Worm (Caenorhabditis elegans) whole organism, L4 larva: Measurements from ENCODE around the gene ints-7.
A peak's percentile ranks its signal among the peaks of the same experiment; 100 is the strongest.

Source experiments
- D1046.2 ChIP-seq: fragments of 200-800 bp; sonication (Bioruptor generic); IDR thresholded peaks from 2 replicates; pipeline ENCODE4 v1.3.6; 2022; ENCODE audit warnings: missing genetic modification characterization, missing compliant biosample characterization
- F37D6.2 ChIP-seq: sonication (generic microtip); optimal IDR thresholded peaks from 2 replicates; lab custom pipeline; 2016; ENCODE audit warnings: mild to moderate bottlenecking, missing genetic modification characterization, missing compliant biosample characterization
- F49E8.2 ChIP-seq: sonication (generic microtip); optimal IDR thresholded peaks from 2 replicates; lab custom pipeline; 2016; ENCODE audit warnings: missing compliant biosample characterization, mild to moderate bottlenecking, missing genetic modification characterization, borderline replicate concordance
- Y75B8A.6 ChIP-seq: fragments of 200-800 bp; sonication (Bioruptor generic); IDR thresholded peaks from 2 replicates; pipeline ENCODE4 v1.3.6; 2022; ENCODE audit warnings: missing genetic modification reagents, missing genetic modification characterization, missing compliant biosample characterization
- aha-1 ChIP-seq: fragments of 150-350 bp; peaks from one replicate; lab custom pipeline; 2014; ENCODE audit warnings: missing biosample characterization, missing genetic modification characterization
- ama-1 ChIP-seq: fragments of 150-350 bp; optimal IDR thresholded peaks from 2 replicates; lab custom pipeline; 2014; ENCODE audit warnings: inconsistent platforms, mixed read lengths
- attf-4 ChIP-seq: sonication (generic microtip); optimal IDR thresholded peaks from 3 replicates; lab custom pipeline; 2017; ENCODE audit warnings: missing biosample characterization, missing genetic modification characterization
- ceh-20 ChIP-seq: fragments of 200-800 bp; sonication (Bioruptor generic); IDR thresholded peaks from 2 replicates; pipeline ENCODE4 v1.3.6; 2022; ENCODE audit warnings: missing genetic modification reagents, missing genetic modification characterization, missing compliant biosample characterization
- ceh-28 ChIP-seq: fragments of 150-350 bp; optimal IDR thresholded peaks from 2 replicates; lab custom pipeline; 2014; ENCODE audit warnings: missing biosample characterization, missing genetic modification reagents, missing genetic modification characterization
- ceh-32 ChIP-seq: sonication (generic microtip); optimal IDR thresholded peaks from 2 replicates; lab custom pipeline; 2016; ENCODE audit warnings: mild to moderate bottlenecking, missing genetic modification characterization, missing compliant biosample characterization; ENCODE audit not compliant: poor library complexity
- ceh-62 ChIP-seq: sonication (generic microtip); optimal IDR thresholded peaks from 2 replicates; lab custom pipeline; 2017; ENCODE audit warnings: missing biosample characterization, missing genetic modification characterization
- ctbp-1 ChIP-seq: fragments of 200-800 bp; sonication (Bioruptor generic); IDR thresholded peaks from 2 replicates; pipeline ENCODE4 v1.3.6; 2022; ENCODE audit warnings: missing genetic modification reagents, missing genetic modification characterization, missing compliant biosample characterization
- daf-19 ChIP-seq: fragments of 200-800 bp; sonication (Bioruptor generic); conservative IDR thresholded peaks from 2 replicates; pipeline ENCODE4 v1.3.6; 2022; ENCODE audit warnings: missing genetic modification characterization, missing compliant biosample characterization
- daf-8 ChIP-seq: fragments of 200-800 bp; sonication (Bioruptor generic); IDR thresholded peaks from 2 replicates; pipeline ENCODE4 v1.3.6; 2022; ENCODE audit warnings: missing genetic modification characterization, missing compliant biosample characterization
- dmd-6 ChIP-seq: fragments of 200-800 bp; sonication (Bioruptor generic); IDR thresholded peaks from 2 replicates; pipeline ENCODE4 v1.3.6; 2022; ENCODE audit warnings: missing genetic modification reagents, missing genetic modification characterization, missing compliant biosample characterization
- dpl-1 ChIP-seq: fragments of 150-350 bp; optimal IDR thresholded peaks from 2 replicates; lab custom pipeline; 2014; ENCODE audit warnings: missing biosample characterization, missing genetic modification reagents, missing genetic modification characterization
- duxl-1 ChIP-seq: sonication (generic microtip); optimal IDR thresholded peaks from 2 replicates; lab custom pipeline; 2016; ENCODE audit warnings: mild to moderate bottlenecking, missing genetic modification characterization, moderate library complexity, missing compliant biosample characterization; ENCODE audit not compliant: poor library complexity
- hlh-30 ChIP-seq: sonication (generic microtip); optimal IDR thresholded peaks from 2 replicates; lab custom pipeline; 2017; ENCODE audit warnings: antibody characterized with exemption, mild to moderate bottlenecking, missing genetic modification characterization, missing compliant biosample characterization; ENCODE audit not compliant: insufficient read depth
- lim-7 ChIP-seq: fragments of 200-800 bp; sonication (Bioruptor generic); IDR thresholded peaks from 2 replicates; pipeline ENCODE4 v1.3.6; 2022; ENCODE audit warnings: missing genetic modification characterization, missing compliant biosample characterization
- lin-13 ChIP-seq: fragments of 150-350 bp; optimal IDR thresholded peaks from 2 replicates; lab custom pipeline; 2014; ENCODE audit warnings: missing biosample characterization, missing genetic modification reagents, missing genetic modification characterization
- lin-38 ChIP-seq: fragments of 200-800 bp; sonication (Bioruptor generic); IDR thresholded peaks from 2 replicates; pipeline ENCODE4 v1.3.6; 2022; ENCODE audit warnings: missing genetic modification reagents, missing genetic modification characterization, missing compliant biosample characterization
- lin-39 ChIP-seq: fragments of 150-350 bp; optimal IDR thresholded peaks from 2 replicates; lab custom pipeline; 2014; ENCODE audit warnings: missing biosample characterization, missing genetic modification reagents, missing genetic modification characterization
- lsy-2 ChIP-seq, 2 experiments: fragments of 150-350 bp in 1 of 2; sonication (generic microtip) in 1 of 2; optimal IDR thresholded peaks; 2 replicates each; lab custom pipeline; 2014 to 2017; ENCODE audit warnings: missing biosample characterization in 2 of 2, missing genetic modification characterization in 2 of 2
- mdl-1 ChIP-seq, 2 experiments: fragments of 150-350 bp in 1 of 2; sonication (generic microtip) in 1 of 2; optimal IDR thresholded peaks; 2 replicates each; lab custom pipeline; 2014 to 2017; ENCODE audit warnings: missing biosample characterization in 2 of 2, missing genetic modification characterization in 2 of 2
- mdt-29 ChIP-seq: fragments of 200-800 bp; sonication (Bioruptor generic); IDR thresholded peaks from 2 replicates; pipeline ENCODE4 v1.3.6; 2022; ENCODE audit warnings: missing genetic modification reagents, missing genetic modification characterization, missing compliant biosample characterization
- mes-2 ChIP-seq: sonication (generic microtip); optimal IDR thresholded peaks from 2 replicates; lab custom pipeline; 2016; ENCODE audit warnings: missing genotype, mild to moderate bottlenecking, missing genetic modification characterization, missing compliant biosample characterization; ENCODE audit not compliant: poor library complexity, severe bottlenecking
- nhr-10 ChIP-seq: fragments of 150-350 bp; optimal IDR thresholded peaks from 2 replicates; lab custom pipeline; 2014; ENCODE audit warnings: missing biosample characterization, missing genetic modification characterization
- nhr-102 ChIP-seq: sonication (generic microtip); optimal IDR thresholded peaks from 2 replicates; lab custom pipeline; 2016; ENCODE audit warnings: mild to moderate bottlenecking, missing genetic modification characterization, moderate library complexity, missing compliant biosample characterization
- nhr-25 ChIP-seq: sonication (generic microtip); optimal IDR thresholded peaks from 2 replicates; lab custom pipeline; 2017; ENCODE audit warnings: missing genetic modification characterization, mild to moderate bottlenecking, missing compliant biosample characterization, antibody characterized with exemption, moderate library complexity, borderline replicate concordance; ENCODE audit not compliant: insufficient read depth
- nhr-41 ChIP-seq: fragments of 200-800 bp; sonication (Bioruptor generic); IDR thresholded peaks from 2 replicates; pipeline ENCODE4 v1.3.6; 2022; ENCODE audit warnings: missing genetic modification reagents, missing genetic modification characterization, missing compliant biosample characterization
- nhr-48 ChIP-seq: sonication (generic microtip); optimal IDR thresholded peaks from 2 replicates; lab custom pipeline; 2016; ENCODE audit warnings: mild to moderate bottlenecking, missing genetic modification characterization, missing compliant biosample characterization
- nhr-6 ChIP-seq: fragments of 150-350 bp; optimal IDR thresholded peaks from 2 replicates; lab custom pipeline; 2014; ENCODE audit warnings: missing biosample characterization, missing genetic modification characterization
- nhr-76 ChIP-seq: fragments of 150-350 bp; optimal IDR thresholded peaks from 2 replicates; lab custom pipeline; 2014; ENCODE audit warnings: missing biosample characterization, missing genetic modification characterization
- pha-4 ChIP-seq, 2 experiments: fragments of 150-350 bp in 1 of 2; fragments of 200-800 bp in 1 of 2; sonication (Bioruptor generic) in 1 of 2; IDR thresholded peaks in 1 of 2; optimal IDR thresholded peaks in 1 of 2; 2 replicates each; pipeline versions ENCODE4 v1.3.6 to Lab custom; 2014 to 2022; ENCODE audit warnings: missing genetic modification characterization in 2 of 2, missing genetic modification reagents in 2 of 2, missing biosample characterization in 1 of 2, missing compliant biosample characterization in 1 of 2
- saeg-2 ChIP-seq: fragments of 200-800 bp; sonication (Bioruptor generic); IDR thresholded peaks from 2 replicates; pipeline ENCODE4 v1.3.6; 2022; ENCODE audit warnings: missing genetic modification reagents, missing genetic modification characterization, missing compliant biosample characterization
- sdz-12 ChIP-seq: fragments of 200-800 bp; sonication (Bioruptor generic); optimal IDR thresholded peaks from 2 replicates; lab custom pipeline; 2018; ENCODE audit warnings: mild to moderate bottlenecking, missing genetic modification characterization, missing compliant biosample characterization
- set-16 ChIP-seq: fragments of 200-800 bp; sonication (Bioruptor generic); IDR thresholded peaks from 2 replicates; pipeline ENCODE4 v1.3.6; 2022; ENCODE audit warnings: missing genetic modification reagents, missing genetic modification characterization, missing compliant biosample characterization
- tag-97 ChIP-seq: fragments of 200-800 bp; sonication (Bioruptor generic); IDR thresholded peaks from 2 replicates; pipeline ENCODE4 v1.3.6; 2022; ENCODE audit warnings: missing genetic modification characterization, missing compliant biosample characterization
- tra-1 ChIP-seq: fragments of 200-800 bp; sonication (Bioruptor generic); IDR thresholded peaks from 2 replicates; pipeline ENCODE4 v1.3.6; 2022; ENCODE audit warnings: missing genetic modification reagents, missing genetic modification characterization, missing compliant biosample characterization
- zag-1 ChIP-seq: fragments of 150-350 bp; optimal IDR thresholded peaks from 2 replicates; lab custom pipeline; 2014; ENCODE audit warnings: missing biosample characterization, missing genetic modification characterization
- zfp-2 ChIP-seq: sonication (generic microtip); optimal IDR thresholded peaks from 2 replicates; lab custom pipeline; 2016; ENCODE audit warnings: mild to moderate bottlenecking, missing genetic modification characterization, missing compliant biosample characterization
- zip-2 ChIP-seq: fragments of 150-350 bp; optimal IDR thresholded peaks from 2 replicates; lab custom pipeline; 2014; ENCODE audit warnings: missing biosample characterization, missing genetic modification characterization
- ztf-11 ChIP-seq: fragments of 150-350 bp; optimal IDR thresholded peaks from 2 replicates; lab custom pipeline; 2014; ENCODE audit warnings: missing biosample characterization, missing genetic modification characterization

ints-7 gene

ce11 chrII:11595368-11595996 is 12.8 kb downstream of the ints-7 start, which contains the start of gene gfat-1:
gfat-1 (minus strand) TSS chrII:11595418.
- TF ChIP-seq ztf-11 (tag; lab: Kevin White, UChicago), result no peak
- no peak for TF ChIP-seq saeg-2 (GFP tag; lab: Robert Waterston, UW)
- TF ChIP-seq daf-8 (GFP tag; lab: Robert Waterston, UW), result no peak
- TF ChIP-seq lin-38 (GFP tag; lab: Robert Waterston, UW), result peak; percentile 16; the same call in 1 of the 2 replicates
- no peak for TF ChIP-seq daf-19 (GFP tag; lab: Robert Waterston, UW)
- TF ChIP-seq ctbp-1, result 0 out of 2 replicates have a peak, but pooled peaks have one; percentile 34
- peak in 1 of 2 experiments; percentile 17 for TF ChIP-seq lsy-2 (tag; optimal IDR thresholded peaks at IDR 0.05; lab: Kevin White, UChicago)
- TF ChIP-seq mdl-1 (tag; optimal IDR thresholded peaks at IDR 0.05; lab: Kevin White, UChicago), result peak; percentile 37 to 89
- TF ChIP-seq mdt-29 (GFP tag; lab: Robert Waterston, UW), result no peak
- TF ChIP-seq mes-2 (tag; lab: Kevin White, UChicago), result peak; percentile 43
- TF ChIP-seq zag-1 (tag; lab: Kevin White, UChicago), result no peak
- no peak for TF ChIP-seq tag-97 (GFP tag; lab: Robert Waterston, UW)
- no peak for TF ChIP-seq dmd-6 (GFP tag; lab: Robert Waterston, UW)
- no peak for TF ChIP-seq sdz-12 (GFP tag; lab: Kevin White, UChicago)
- no peak for TF ChIP-seq nhr-41
- no peak for TF ChIP-seq pha-4 (GFP tag; IDR thresholded peaks at IDR 0.05; lab: Robert Waterston, UW)
- no peak for TF ChIP-seq pha-4 (tag; optimal IDR thresholded peaks at IDR 0.05; lab: Kevin White, UChicago)
- no peak for TF ChIP-seq zip-2 (tag; lab: Kevin White, UChicago)
- no peak for TF ChIP-seq ceh-28 (tag; lab: Kevin White, UChicago)
- TF ChIP-seq Y75B8A.6 (GFP tag; lab: Robert Waterston, UW), result no peak
- TF ChIP-seq ceh-62 (tag; lab: Kevin White, UChicago), result no peak
- no peak for TF ChIP-seq aha-1 (tag; lab: Kevin White, UChicago)
- peak; percentile 57 for TF ChIP-seq hlh-30 (tag; lab: Kevin White, UChicago)
- no peak for TF ChIP-seq F37D6.2
- TF ChIP-seq dpl-1, result peak; percentile 9
- TF ChIP-seq nhr-10 (tag; lab: Kevin White, UChicago), result no peak
- no peak for TF ChIP-seq zfp-2
- TF ChIP-seq set-16, result peak; percentile 32
- no peak for TF ChIP-seq nhr-102 (tag; lab: Kevin White, UChicago)
- TF ChIP-seq lin-13, result no peak
- TF ChIP-seq lin-39 (tag; lab: Kevin White, UChicago), result no peak
- TF ChIP-seq ceh-20, result no peak
- no peak for TF ChIP-seq D1046.2
- TF ChIP-seq duxl-1, result no peak
- 0 out of 2 replicates have a peak, but pooled peaks have one; percentile 8 for TF ChIP-seq lim-7 (GFP tag; lab: Robert Waterston, UW)
- TF ChIP-seq nhr-6 (tag; lab: Kevin White, UChicago), result peak; percentile 21
- no peak for TF ChIP-seq tra-1
- TF ChIP-seq ceh-32, result no peak
- TF ChIP-seq nhr-48 (tag; lab: Kevin White, UChicago), result no peak
- TF ChIP-seq ama-1 (lab: Kevin White, UChicago), result no peak
- TF ChIP-seq nhr-25 (tag; lab: Kevin White, UChicago), result no peak
- no peak for TF ChIP-seq nhr-76
- TF ChIP-seq F49E8.2 (tag; lab: Kevin White, UChicago), result no peak
- no peak for TF ChIP-seq attf-4
